Fruit fly (Drosophila melanogaster) Kc167 (cell line): ENCODE measurements around the gene CG11696.
"Not testable (repeated sequence)": the region's sequence is repeated elsewhere in the genome, so short reads cannot be mapped to it uniquely, and the experiment has no call there.

Experiments used
- Myc ChIP-seq: fragments of >200 bp; optimal IDR thresholded peaks from 2 replicates; lab custom pipeline; 2017; ENCODE audit warnings: missing external identifiers
- Sin3A ChIP-seq: fragments of >200 bp; optimal IDR thresholded peaks from 2 replicates; lab custom pipeline; 2018; ENCODE audit warnings: missing external identifiers
- h ChIP-seq: fragments of >200 bp; optimal IDR thresholded peaks from 3 replicates; lab custom pipeline; 2018; ENCODE audit warnings: missing external identifiers
- insv ChIP-seq: fragments of >200 bp; optimal IDR thresholded peaks from 3 replicates; lab custom pipeline; 2018; ENCODE audit warnings: missing external identifiers
- psq ChIP-seq: fragments of >200 bp; optimal IDR thresholded peaks from 2 replicates; lab custom pipeline; 2017; ENCODE audit warnings: missing external identifiers
- ttk ChIP-seq: sonication (Bioruptor generic); optimal IDR thresholded peaks from 2 replicates; lab custom pipeline; 2017; ENCODE audit warnings: missing external identifiers

CG11696 gene

DNA sequence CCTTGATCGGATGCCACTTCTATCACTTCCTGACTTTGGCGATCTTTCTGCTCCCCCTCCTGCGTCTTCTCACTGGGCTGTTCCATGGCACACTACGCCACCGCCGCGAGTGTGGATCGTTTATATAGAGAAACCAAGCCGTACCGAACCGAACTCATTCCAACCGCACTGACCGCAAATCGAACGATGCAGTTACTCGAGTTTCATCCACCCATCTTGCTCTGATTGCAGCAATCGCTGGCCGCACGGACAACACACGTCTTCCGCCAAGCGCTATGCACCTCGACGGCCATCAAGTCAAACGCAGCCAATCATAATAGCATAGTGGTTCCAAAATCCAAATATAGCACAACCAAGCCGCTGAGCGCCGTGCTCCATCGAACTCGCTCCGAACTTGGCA is 10.5 kb downstream of the CG11696 start, which contains the start of gene pkm:
pkm (minus strand) TSS at position 101 of the 400 bp plus-strand sequence.
- TF ChIP-seq Myc (lab: Kevin White, UChicago) (no peak), h (lab: Kevin White, UChicago) (no peak), Sin3A (lab: Kevin White, UChicago) (no peak), psq (lab: Kevin White, UChicago) (no peak), insv (lab: Kevin White, UChicago) (no peak), ttk (no peak)

DNA sequence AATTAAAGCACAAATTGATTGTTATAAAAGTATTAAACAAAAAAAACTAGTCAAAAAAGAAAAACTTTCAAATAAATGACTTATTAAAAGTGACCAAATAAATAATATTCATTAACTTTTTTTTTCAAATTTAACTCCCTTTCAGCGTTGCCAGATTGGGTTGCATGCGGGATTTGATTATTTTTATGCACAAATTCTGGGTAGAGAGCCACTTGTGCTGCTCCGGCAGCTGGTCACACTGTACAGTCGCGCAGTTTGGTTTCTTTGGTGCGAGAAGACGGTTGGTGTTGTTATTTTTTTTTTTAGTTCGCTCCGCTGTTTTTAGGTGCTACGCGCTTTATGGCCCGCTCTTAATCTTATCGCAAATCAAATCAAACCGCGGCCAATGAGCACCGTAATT is 26.1 kb downstream of the CG11696 start, which contains the start of gene rho-4:
rho-4 (plus strand) TSS at position 250 of the 400 bp plus-strand sequence.
- TF ChIP-seq Sin3A (lab: Kevin White, UChicago); insv (lab: Kevin White, UChicago); ttk: not testable (repeated sequence)

DNA sequence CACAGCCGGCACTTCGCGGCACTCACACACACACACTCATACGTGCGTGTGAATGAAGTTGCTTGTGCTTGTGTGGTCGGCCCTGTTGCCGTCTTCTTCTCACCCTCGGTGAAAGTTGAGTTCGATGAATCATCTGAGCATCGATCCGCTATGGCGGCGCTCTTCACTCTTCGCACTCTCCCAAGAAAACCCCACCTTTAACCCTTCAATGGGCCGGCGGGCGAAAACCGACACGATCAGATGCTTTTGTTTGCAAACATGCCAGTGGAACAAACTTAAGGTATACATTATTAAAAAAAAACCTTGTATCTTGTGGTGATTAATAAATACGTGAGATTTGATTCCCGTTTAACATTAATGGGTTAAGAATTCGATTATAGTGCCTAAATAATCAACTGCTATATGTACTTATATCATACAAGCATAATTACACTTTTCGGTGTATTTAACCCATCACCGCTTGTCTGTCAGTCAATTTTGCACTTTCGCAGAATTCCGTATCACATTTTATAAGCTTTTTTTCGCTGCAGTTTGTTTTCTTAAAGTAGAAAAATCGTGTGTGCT is 27.3 kb downstream of the CG11696 start:
- no peak for TF ChIP-seq Sin3A (lab: Kevin White, UChicago)
- no peak for TF ChIP-seq Myc (lab: Kevin White, UChicago)
- TF ChIP-seq insv (lab: Kevin White, UChicago), result no peak
- TF ChIP-seq h (lab: Kevin White, UChicago), result no peak
- no peak for TF ChIP-seq psq (lab: Kevin White, UChicago)
- no peak for TF ChIP-seq ttk

DNA sequence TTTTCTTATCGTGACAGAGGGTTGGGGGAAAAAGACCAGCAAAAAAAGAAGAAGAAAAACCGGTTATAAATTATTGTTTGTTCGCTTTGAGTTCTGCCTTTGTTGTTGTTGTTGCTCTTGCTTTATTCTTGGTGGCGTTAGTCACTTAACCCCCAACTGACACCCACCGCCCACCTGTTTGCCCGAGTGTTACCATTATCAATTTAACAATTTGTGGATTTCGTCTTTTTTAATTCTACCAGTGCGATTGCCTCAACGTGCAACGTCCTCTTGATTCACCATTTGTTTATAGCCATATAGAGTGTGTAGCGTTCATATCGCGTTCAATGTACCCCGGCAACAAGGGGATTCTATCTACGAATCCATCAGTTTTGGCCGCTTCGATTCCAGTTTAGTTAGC is 27.9 kb downstream of the CG11696 start:
- TF ChIP-seq ttk (no peak), Myc (lab: Kevin White, UChicago) (no peak), insv (lab: Kevin White, UChicago) (no peak), h (lab: Kevin White, UChicago) (no peak), Sin3A (lab: Kevin White, UChicago) (no peak), psq (lab: Kevin White, UChicago) (no peak)

DNA sequence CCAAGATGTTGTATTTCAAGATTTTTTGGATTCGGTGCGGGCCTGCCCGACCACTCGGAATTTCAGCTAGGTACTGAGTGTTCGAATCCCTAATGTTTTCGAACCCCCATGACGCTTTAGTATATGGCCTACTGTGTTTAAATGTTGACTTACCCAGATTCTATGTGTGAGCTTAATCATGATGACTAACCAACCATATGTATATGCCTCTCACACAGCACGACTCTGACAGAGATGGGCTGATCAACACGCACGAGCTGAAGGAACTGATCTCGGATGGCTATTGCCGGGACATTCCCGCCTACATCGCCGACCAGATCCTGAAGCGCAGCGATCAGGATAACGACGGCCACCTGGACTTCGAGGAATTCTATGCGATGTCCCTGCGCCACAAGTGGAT is 30.6 kb downstream of the CG11696 start, which contains the start of gene CG2533:
CG2533 (minus strand) TSS at position 101 of the 400 bp plus-strand sequence.
- TF ChIP-seq ttk (no peak), insv (lab: Kevin White, UChicago) (no peak), Myc (lab: Kevin White, UChicago) (no peak), psq (lab: Kevin White, UChicago) (no peak), Sin3A (lab: Kevin White, UChicago) (no peak), h (lab: Kevin White, UChicago) (no peak)

DNA sequence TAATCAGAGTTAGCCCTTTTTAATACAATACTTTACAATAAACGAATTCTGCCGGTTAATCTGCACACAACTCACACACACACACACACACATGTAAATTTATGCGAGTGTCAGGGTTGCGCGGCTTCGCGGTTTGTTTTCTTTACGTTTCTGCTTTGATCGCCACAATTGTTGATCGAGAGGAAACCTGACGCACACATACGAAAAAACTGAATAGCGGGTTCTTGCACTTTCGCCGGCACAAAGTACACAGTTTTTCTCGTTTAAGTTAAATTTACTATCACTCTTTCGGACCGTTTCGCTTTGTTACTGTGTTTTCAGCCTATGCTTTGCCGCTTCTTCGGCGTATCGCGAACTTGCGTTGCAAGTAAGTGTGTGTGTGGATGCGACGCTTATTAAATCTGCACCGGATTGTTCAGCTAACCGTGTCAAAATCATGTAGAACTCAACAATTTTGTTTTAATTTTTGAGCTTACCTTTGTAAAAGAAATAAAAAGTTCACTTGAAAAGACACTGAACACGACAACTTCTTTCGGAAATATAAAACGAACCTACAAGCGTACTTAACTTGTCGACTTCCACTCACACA is 37.6 kb downstream of the CG11696 start:
- TF ChIP-seq Sin3A (lab: Kevin White, UChicago) (no peak), ttk (no peak), h (lab: Kevin White, UChicago) (no peak), insv (lab: Kevin White, UChicago) (no peak), psq (lab: Kevin White, UChicago) (no peak), Myc (lab: Kevin White, UChicago) (no peak)

DNA sequence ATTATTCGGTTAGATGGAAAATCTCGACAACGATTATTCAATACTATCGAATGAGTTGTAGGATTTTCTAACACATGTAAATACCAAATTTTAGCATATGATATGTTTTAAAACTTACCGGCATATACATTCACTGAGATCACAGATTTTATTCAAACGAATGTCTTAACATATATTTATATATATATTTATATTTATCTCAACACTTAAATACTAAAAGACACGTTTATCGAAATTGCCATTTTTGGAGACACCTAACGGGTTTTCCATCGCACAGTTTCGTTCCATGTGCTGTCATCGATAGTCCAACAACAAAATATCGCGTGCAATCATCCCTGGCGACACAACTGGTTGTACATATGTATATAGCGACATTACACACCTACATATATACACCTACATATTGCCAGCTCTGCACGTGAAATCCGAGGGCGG is 38.1 kb downstream of the CG11696 start, which contains the start of the genes CG2247 and CG1703:
CG2247 (minus strand) TSS at position 8 of the 435 bp plus-strand sequence.
CG1703 (plus strand) TSS at position 283 of the 435 bp plus-strand sequence.
- TF ChIP-seq Sin3A (lab: Kevin White, UChicago), result no peak
- TF ChIP-seq h (lab: Kevin White, UChicago), result no peak
- no peak for TF ChIP-seq insv (lab: Kevin White, UChicago)
- TF ChIP-seq ttk, result no peak
- no peak for TF ChIP-seq psq (lab: Kevin White, UChicago)
- no peak for TF ChIP-seq Myc (lab: Kevin White, UChicago)

DNA sequence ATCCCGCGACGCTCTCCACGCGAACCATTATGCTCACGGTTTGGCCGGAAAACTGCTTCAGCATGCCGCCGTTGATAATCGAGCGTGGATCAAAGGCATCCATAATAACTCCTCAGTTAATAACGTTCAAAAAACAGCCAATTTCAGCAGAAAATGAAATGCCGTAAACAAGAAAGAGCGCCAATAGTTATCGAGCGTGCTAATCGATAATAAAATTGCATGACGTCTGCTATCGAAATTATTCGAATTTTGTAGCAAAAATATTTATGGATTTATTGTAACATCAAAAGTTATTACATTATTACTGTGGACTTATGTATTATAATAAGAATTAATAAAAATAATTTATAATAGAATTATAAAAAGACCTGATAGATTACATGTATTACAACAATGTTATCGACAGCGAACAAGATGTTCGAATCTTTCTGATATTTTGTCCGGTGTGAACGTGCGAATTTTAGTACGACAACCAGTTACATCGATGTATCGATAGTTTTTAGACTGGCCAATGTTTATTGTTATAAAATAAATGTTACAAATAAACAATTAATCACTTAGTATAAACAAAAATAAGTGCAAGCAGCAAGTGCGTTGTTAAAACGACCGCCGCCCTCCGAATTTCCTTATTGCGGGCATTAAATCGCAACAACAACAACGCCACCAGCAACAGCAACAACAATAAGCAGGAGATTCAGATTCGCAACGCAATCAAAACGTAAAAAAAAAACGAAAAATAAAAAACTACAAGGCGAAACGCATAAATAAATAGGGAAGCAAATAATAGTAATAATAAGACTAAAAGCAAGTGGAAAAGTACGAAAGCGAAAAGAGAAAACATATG is 42.3 kb downstream of the CG11696 start, which contains the start of the genes RPA3 and Met:
RPA3 (minus strand) TSS at position 189 of the 844 bp plus-strand sequence.
Met (plus strand) TSS at position 473 of the 844 bp plus-strand sequence.
- TF ChIP-seq insv (lab: Kevin White, UChicago) (no peak), Myc (lab: Kevin White, UChicago) (no peak), h (lab: Kevin White, UChicago) (no peak), psq (lab: Kevin White, UChicago) (no peak), ttk (no peak), Sin3A (lab: Kevin White, UChicago) (no peak)

DNA sequence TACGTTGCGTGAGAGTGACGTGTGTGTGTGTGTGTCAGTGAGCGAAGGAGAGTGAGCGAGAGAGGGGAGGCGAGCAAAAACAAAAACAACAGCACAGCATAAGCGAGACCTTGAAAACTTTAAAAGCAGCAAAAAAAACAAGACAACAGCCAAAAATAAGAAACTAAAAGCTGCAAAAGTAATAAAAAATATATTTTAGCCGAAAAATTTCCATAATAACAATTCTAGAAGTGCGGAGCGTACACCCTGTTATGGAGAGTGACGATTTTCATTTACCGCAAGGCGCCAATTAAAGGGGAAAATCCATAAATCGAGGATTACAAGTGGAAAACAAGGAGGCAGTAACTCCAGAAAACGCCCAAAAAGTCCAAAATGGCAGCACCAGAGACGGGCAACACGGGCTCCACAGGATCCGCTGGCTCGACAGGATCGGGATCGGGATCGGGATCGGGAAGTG is 43.0 kb downstream of the CG11696 start:
- no peak for TF ChIP-seq h (lab: Kevin White, UChicago)
- TF ChIP-seq Myc (lab: Kevin White, UChicago), result no peak
- TF ChIP-seq ttk, result no peak

DNA sequence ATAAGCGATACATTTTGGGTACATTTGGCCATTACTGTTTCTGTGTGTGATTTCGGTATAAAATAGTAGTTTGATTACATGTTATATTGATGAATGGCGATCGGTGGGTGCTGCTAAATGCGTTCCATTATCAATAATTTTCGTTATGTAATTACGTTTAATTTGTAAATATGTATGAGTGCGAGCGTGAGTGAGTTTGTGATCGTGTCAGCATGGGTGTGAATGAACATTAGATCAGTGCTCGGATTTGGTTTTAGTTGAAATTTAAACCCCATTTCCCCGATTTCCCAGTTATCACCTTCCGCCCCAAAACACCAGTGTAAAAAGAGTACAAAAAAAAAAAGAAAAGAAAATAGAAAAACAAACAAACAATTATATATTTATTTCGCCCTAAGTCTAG is 46.1 kb downstream of the CG11696 start:
- no peak for TF ChIP-seq Sin3A (lab: Kevin White, UChicago)
- TF ChIP-seq ttk, result no peak
- TF ChIP-seq insv (lab: Kevin White, UChicago), result no peak
- no peak for TF ChIP-seq Myc (lab: Kevin White, UChicago)
- TF ChIP-seq psq (lab: Kevin White, UChicago), result no peak
- TF ChIP-seq h (lab: Kevin White, UChicago), result no peak

DNA sequence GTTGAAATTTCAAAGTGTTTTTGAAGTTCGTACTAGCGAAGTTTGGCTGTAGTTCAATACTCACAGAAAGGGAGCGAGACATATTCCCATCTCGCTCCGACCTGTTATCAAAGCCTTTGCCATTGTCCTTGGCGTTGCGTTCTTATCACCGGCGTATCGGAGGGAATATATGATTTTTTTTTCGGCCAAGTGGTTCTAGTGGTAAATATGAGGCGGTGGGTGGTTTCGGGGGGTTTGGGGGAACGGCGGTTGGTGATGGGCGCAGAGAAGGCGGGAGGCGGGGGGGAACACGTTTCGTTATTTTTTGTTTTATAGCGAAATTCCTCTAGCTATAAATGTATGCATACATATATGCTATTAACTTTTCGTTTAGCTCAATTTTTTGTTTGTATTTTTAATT is 47.0 kb downstream of the CG11696 start:
- TF ChIP-seq h (lab: Kevin White, UChicago) (no peak), Sin3A (lab: Kevin White, UChicago) (no peak), psq (lab: Kevin White, UChicago) (no peak), insv (lab: Kevin White, UChicago) (no peak), Myc (lab: Kevin White, UChicago) (no peak), ttk (no peak)
